Worm (Caenorhabditis elegans): Measurements from ENCODE around the gene Y17G7B.17.

Gene Y17G7B.17

DNA sequence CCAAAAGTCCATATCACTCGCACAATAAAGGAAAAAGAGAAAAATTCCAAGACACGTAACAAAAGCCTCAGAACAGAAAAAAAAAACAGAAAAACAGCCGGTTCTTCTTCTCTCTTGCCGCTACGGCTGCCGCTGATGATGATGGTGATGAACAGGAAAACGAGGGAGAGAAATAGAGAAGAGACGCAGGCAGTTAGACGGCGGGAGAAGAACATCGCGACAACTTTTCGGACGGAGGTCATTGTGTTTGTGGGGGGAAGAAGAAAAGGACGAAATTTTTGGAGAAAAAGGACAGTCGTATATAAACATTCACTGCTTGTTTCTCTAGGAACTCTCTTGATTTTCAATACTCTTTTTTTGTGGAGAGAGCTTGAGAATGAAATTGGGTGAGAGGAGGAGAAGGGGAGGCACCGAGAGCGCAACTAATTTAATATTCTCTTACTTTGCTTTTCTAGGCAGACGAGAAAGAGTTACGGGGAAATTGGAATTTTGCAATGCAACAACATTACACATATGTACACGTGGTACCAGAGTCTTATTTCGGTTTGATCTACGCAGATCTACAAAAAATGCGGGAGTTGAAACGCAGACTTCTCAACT, 10.1 kb downstream of the Y17G7B.17 start (continued):
- TF ChIP-seq nhr-84 (tag; optimal IDR thresholded peaks at IDR 0.05), result no peak
- TF ChIP-seq lin-14 (GFP tag; optimal IDR thresholded peaks at IDR 0.05), result peak; percentile 96
- no peak for TF ChIP-seq unc-30 (tag; optimal IDR thresholded peaks at IDR 0.05)

DNA sequence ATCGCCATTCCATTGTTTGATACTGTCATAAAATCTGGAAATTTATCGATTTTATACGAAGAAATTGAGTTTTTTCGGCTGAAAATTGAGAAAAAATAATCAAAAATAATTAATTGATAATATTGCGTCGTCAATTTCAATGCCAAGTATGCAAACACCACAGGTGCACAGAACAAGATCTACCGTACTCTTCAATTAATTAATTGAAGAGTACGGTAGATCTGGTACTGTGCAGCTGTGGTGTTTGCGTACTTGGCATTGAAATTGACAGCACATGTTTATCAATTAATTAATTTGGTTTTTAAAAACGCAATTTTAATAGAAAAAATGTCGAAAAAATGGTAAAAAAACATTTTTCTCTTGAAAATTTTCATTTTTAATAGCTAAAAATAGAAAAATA, 11.0 kb downstream of the Y17G7B.17 start, which contains the start of gene cnt-1:
TSS of gene cnt-1 (minus strand) at position 36 of the 400 bp plus-strand sequence.
- TF ChIP-seq grh-1 (GFP tag; IDR thresholded peaks at IDR 0.05) (no peak), fkh-4 (tag; optimal IDR thresholded peaks at IDR 0.05; ENCODE audit: borderline replicate concordance) (no peak), ceh-63 (GFP tag; optimal IDR thresholded peaks at IDR 0.05) (no peak), sptf-1 (tag; optimal IDR thresholded peaks at IDR 0.05) (no peak), zip-4 (GFP tag; optimal IDR thresholded peaks at IDR 0.05) (no peak), lin-13 (GFP tag; optimal IDR thresholded peaks at IDR 0.05) (no peak), sox-4 (tag; optimal IDR thresholded peaks at IDR 0.05) (no peak), nhr-84 (tag; optimal IDR thresholded peaks at IDR 0.05) (no peak), nhr-71 (tag; optimal IDR thresholded peaks at IDR 0.05) (no peak), mef-2 (tag; optimal IDR thresholded peaks at IDR 0.05) (no peak), unc-130 (tag; optimal IDR thresholded peaks at IDR 0.05) (no peak)

DNA sequence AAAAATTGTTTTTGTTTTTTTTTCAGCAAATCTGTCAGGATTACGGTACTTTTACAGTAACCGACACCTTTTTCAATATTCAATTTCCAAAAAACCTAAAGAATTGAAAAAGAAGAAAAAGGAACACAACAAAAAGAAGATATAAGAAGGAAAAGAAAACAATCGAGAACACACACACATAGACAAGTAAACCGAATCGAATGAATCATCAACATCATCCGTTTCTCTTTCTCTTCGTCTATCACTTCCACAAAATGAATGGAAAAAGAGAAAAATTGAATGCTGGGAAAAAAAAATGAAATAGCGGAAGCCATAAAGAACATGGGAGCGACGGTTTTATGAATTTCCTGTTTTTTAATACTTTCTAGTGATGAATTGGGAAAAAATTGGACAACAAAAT, 18.3 kb downstream of the Y17G7B.17 start:
- TF ChIP-seq blmp-1 (tag; optimal IDR thresholded peaks at IDR 0.05), result peak; percentile 37
- no peak for TF ChIP-seq grh-1 (GFP tag; IDR thresholded peaks at IDR 0.05)

DNA sequence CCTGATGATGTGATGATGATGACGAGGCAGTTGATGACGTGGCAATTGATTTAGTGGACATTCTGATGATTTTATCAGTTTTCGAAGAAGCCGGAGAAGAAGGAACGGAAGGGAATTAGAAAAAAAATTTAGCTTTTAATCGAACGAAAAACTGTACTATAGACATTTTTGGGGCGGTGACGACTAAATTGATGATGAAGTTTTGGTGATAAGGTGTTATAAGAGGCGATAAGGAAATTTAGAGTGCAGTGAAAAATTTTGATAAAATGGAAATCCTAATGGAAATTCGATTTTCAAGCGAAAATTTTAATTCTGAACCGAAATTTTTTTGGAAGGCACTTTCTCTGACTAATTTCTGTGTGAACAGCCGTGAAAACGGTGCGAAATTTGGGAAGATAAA, 19.8 kb downstream of the Y17G7B.17 start:
- TF ChIP-seq elt-2 (tag; optimal IDR thresholded peaks at IDR 0.05), result peak; percentile 31
- no peak for TF ChIP-seq efl-1 (optimal IDR thresholded peaks at IDR 0.05)
- peak in 1 of 2 experiments; percentile 20 for TF ChIP-seq efl-1 (GFP tag; optimal IDR thresholded peaks at IDR 0.05 in 1 of 2)
- TF ChIP-seq ceh-90 (tag; optimal IDR thresholded peaks at IDR 0.05), result no peak

DNA sequence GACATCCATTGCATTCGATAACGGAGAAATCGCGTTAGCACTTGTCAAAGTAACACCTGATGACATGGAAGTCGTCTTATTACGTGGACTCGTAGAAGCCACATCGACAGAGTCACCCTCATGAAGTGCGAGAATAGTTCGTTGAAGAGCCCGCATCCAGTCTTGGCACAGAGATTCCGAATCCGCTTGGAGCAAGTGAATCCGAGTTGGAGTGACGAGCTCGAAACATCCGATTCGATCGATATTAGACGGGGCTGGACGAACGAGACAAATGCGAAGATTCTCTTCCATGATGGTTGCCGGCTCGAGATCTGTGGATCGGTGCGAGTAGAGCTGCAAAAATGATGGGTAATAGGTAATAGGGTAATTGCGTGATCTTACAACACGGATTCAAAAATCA, 22.5 kb downstream of the Y17G7B.17 start:
- TF ChIP-seq mep-1 (tag; optimal IDR thresholded peaks at IDR 0.05) (no peak), ceh-88 (GFP tag; IDR thresholded peaks at IDR 0.05) (no peak), nhr-90 (tag; optimal IDR thresholded peaks at IDR 0.05; ENCODE audit: poor library complexity) (no peak), sup-37 (GFP tag; optimal IDR thresholded peaks at IDR 0.05) (no peak), unc-30 (tag; optimal IDR thresholded peaks at IDR 0.05) (no peak), nhr-237 (tag; optimal IDR thresholded peaks at IDR 0.05) (no peak), nhr-76 (tag; optimal IDR thresholded peaks at IDR 0.05) (no peak), sox-4 (tag; optimal IDR thresholded peaks at IDR 0.05) (no peak), ceh-90 (tag; optimal IDR thresholded peaks at IDR 0.05) (no peak), pqm-1 (tag; optimal IDR thresholded peaks at IDR 0.05) (no peak), aha-1 (tag; optimal IDR thresholded peaks at IDR 0.05) (no peak), nhr-28 (tag; optimal IDR thresholded peaks at IDR 0.05) (no peak), nhr-85 (tag) (no peak), unc-130 (tag; optimal IDR thresholded peaks at IDR 0.05) (no peak)

DNA sequence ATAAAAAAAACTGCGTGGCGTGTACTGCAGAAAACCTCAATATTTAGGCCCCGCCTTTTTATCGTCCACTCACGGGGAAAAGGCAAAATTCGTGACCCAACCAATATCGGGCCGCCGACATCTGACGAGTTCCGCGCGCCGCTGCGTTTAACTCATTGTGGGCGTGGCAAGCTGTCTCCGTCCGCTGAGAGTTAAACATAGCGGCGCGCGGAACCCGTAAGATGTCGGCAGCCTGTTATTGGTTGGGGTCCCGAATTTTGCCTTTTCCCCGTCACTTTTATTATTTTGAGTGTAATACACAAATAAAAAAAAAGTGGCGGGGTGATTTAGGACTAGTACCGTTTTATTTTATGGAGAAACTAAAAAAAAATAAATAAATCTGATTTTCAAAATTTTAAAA, 23.4 kb downstream of the Y17G7B.17 start:
- TF ChIP-seq snpc-4 (tag; optimal IDR thresholded peaks at IDR 0.05), result peak; percentile 53
- no peak for TF ChIP-seq nhr-12 (tag; optimal IDR thresholded peaks at IDR 0.05)

DNA sequence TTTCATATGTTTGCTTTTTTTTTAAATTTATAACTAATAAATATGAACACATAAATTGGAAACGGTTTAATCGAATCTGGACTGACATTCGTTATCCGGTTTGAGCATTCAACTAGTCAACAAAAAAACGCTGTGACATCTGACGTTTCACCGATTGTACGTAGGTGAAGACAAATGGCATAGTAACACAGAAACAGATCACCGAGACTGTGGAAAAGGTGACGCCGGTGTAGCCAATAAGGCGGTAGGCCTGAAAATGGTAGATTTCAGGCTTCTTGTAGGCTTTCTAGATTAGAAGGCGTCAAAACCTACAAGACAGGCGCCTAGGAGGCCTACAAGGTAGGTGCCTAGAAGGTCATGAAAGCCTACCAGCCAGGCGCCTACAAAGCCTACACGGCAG, 28.5 kb downstream of the Y17G7B.17 start:
- TF ChIP-seq sptf-1 (tag; optimal IDR thresholded peaks at IDR 0.05), result no peak
- no peak for TF ChIP-seq lin-39 (tag; optimal IDR thresholded peaks at IDR 0.05)
- no peak for TF ChIP-seq isw-1 (GFP tag; IDR thresholded peaks at IDR 0.05)
- no peak for TF ChIP-seq ets-5 (GFP tag; IDR thresholded peaks at IDR 0.05)
- no peak for TF ChIP-seq tlp-1 (tag; optimal IDR thresholded peaks at IDR 0.05)
- TF ChIP-seq snu-23 (GFP tag; optimal IDR thresholded peaks at IDR 0.05), result no peak
- no peak for TF ChIP-seq elt-3 (tag; optimal IDR thresholded peaks at IDR 0.05)
- no peak for TF ChIP-seq ama-1 (optimal IDR thresholded peaks at IDR 0.05)
- TF ChIP-seq unc-130 (tag; optimal IDR thresholded peaks at IDR 0.05), result no peak
- TF ChIP-seq lir-3 (tag; optimal IDR thresholded peaks at IDR 0.05; ENCODE audit: poor library complexity), result no peak
- TF ChIP-seq skn-1 (tag; optimal IDR thresholded peaks at IDR 0.05), result no peak
- no peak for TF ChIP-seq lin-14 (GFP tag; optimal IDR thresholded peaks at IDR 0.05)
- TF ChIP-seq C34B4.2 (tag; optimal IDR thresholded peaks at IDR 0.05), result no peak
- no peak for TF ChIP-seq nhr-84 (tag; optimal IDR thresholded peaks at IDR 0.05)
- no peak for TF ChIP-seq egl-13 (tag; optimal IDR thresholded peaks at IDR 0.05)
- no peak for TF ChIP-seq tbx-2 (tag; optimal IDR thresholded peaks at IDR 0.05)
- no peak for TF ChIP-seq lin-15B (tag; optimal IDR thresholded peaks at IDR 0.05)
- TF ChIP-seq jun-1 (tag; optimal IDR thresholded peaks at IDR 0.05), result no peak

Measured in whole organism, L1 larva.